Fruit fly (Drosophila melanogaster) S2 (cell line): ENCODE data around the gene CG32445.

ENCODE experiments used
- CG8478 ChIP-seq: fragments of >200 bp; optimal IDR thresholded peaks from 2 replicates; lab custom pipeline; 2018
- CTCF ChIP-seq, 2 experiments: fragments of >200 bp; optimal IDR thresholded peaks; 2 replicates each; lab custom pipeline; 2018

DNA sequence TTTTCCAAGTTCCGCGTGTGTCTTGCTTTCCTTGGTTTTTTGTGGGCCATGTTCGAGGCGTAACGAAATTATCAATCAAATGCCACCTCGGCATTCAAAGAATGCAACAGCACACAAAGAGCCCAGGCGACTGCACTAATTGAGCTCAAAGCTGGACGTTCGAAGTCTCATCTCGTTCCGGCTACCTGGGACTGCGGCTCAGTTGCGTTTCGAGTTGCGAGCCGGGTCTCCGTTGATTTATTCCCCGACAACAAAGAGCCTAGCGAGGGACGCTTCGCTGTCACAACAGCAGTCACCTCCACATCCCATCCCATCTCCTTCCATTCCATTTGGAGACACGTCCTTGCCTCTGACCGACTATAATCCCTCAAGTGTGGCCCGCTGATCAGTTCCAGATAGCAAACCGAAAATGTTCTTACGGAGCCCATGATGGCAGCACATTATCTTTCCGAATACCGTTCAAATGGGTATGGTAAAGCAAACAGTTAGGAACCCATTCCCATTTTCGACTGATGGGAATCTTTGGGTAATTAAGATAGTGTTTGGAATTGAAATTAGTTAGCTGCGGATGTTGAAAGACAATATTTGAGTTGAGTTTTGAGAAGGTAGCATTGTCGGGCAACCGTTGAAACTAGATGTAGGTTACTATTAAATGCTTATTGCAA lies 3.9 kb downstream of the CG32445 start:
- TF ChIP-seq CTCF (optimal IDR thresholded peaks at IDR 0.05; lab: Kevin White, UChicago) = no peak
- no peak for TF ChIP-seq CG8478 (lab: Kevin White, UChicago)
